Worm (Caenorhabditis elegans) whole organism, L4/young adult: ENCODE measurements around the gene C55A1.1.
"Not testable (repeated sequence)": the region's sequence is repeated elsewhere in the genome, so short reads cannot be mapped to it uniquely, and the experiment has no call there.

ENCODE experiments used
- W03F9.2 ChIP-seq: fragments of 150-350 bp; optimal IDR thresholded peaks from 2 replicates; lab custom pipeline; 2014; ENCODE audit warnings: missing biosample characterization, missing genetic modification characterization
- dao-5 ChIP-seq: sonication (generic microtip); optimal IDR thresholded peaks from 2 replicates; lab custom pipeline; 2016; ENCODE audit warnings: missing genotype, missing genetic modification characterization, moderate library complexity, missing compliant biosample characterization
- him-1 ChIP-seq: sonication (generic microtip); optimal IDR thresholded peaks from 2 replicates; lab custom pipeline; 2016; ENCODE audit warnings: missing genotype, missing genetic modification reagents, missing genetic modification characterization, missing compliant biosample characterization

Gene C55A1.1

ce11 chrV:15621518-15621917 lies at the start of gene C55A1.1:
Gene C55A1.1, plus strand, starts transcription at chrV:15621818.
- no peak for TF ChIP-seq W03F9.2 (tag; lab: Kevin White, UChicago)
- TF ChIP-seq him-1, result no peak
- no peak for TF ChIP-seq dao-5 (tag; lab: Kevin White, UChicago)

- TF ChIP-seq him-1 (no peak), dao-5 (tag; lab: Kevin White, UChicago) (no peak), W03F9.2 (tag; lab: Kevin White, UChicago) (no peak)
Observed at ce11 chrV:15572613-15573012, 49.0 kb upstream of the C55A1.1 start, which contains the start of gene fbxa-94. Gene fbxa-94, plus strand, starts transcription at chrV:15572913.

- TF ChIP-seq W03F9.2 (tag; lab: Kevin White, UChicago) (no peak), dao-5 (tag; lab: Kevin White, UChicago) (no peak), him-1 (no peak)
Observed at ce11 chrV:15575305-15575704, 46.3 kb upstream of the C55A1.1 start, which contains the start of gene mdt-28. Gene mdt-28, minus strand, starts transcription at chrV:15575405.

DNA sequence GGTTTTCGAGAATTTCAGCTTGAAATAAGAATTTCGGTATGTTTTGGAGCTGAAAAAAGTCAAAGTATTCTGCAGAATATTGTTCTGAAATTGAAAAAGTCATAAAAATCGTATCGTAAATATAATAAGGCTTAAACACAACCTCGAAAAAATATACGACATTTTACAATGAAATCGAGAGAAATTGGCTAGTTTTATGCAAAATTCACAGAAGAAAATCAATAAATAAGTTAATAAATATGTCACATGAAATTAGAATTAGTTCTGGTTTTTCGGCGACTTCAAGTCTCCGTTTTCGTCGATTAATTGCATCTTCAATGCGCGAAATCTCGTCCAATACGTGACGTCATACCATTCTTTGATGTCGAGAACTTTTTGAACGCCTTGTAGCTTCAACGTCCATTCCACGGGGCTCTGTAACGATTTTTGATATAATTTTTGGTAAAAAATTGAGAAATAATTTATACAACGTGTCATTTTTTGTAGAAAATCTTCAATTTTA lies 44.2 kb upstream of the C55A1.1 start, which contains the start of gene atx-3:
Gene atx-3, minus strand, starts transcription at position 51 of the 502 bp plus-strand sequence.
- TF ChIP-seq W03F9.2 (tag; lab: Kevin White, UChicago) (no peak), him-1 (no peak), dao-5 (tag; lab: Kevin White, UChicago) (no peak)

DNA sequence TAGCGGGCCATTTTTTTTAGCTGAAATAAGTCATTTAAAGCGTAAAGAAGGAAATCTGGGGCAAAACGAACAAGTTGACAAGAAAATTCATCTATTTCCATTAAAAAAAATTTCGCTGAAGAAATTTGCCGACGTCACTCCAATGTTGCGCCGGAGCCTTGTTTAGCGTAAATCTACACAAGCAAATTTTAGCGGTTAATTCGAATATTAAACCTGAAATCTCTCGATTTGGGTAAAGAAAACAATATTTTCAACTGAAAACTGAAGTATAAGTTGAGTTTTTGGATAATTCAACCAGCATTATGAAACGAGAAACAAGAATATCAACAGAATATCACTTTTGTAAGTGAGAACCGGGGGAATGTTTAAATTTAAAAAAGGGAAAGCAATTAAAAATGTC lies 43.2 kb upstream of the C55A1.1 start, which contains the start of gene F28F8.9:
Gene F28F8.9, minus strand, starts transcription at position 288 of the 400 bp plus-strand sequence.
- no peak for TF ChIP-seq dao-5 (tag; lab: Kevin White, UChicago)
- no peak for TF ChIP-seq him-1
- no peak for TF ChIP-seq W03F9.2 (tag; lab: Kevin White, UChicago)

DNA sequence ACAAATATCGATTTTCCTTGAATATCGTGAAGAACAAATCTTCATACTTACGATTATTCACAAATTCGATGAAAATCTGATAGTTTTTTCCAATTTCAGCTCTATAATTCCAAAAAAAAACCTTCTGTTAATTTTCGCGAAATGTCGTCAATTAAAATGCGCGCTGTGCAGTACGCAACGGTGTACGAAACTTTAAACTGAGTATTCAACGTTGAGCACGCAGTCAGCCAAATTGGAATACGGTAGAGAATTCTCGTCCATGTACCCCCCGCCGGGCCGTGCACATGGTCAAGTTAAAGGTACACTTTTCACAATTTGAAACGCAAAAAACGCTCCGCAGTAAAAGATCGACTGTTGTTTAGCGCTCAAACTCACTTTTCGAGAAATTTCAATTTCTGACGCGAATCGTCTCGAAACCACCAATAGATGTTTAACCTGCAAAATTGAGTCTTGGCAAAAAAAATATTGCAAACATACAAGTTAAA lies 31.4 kb upstream of the C55A1.1 start, which contains the start of gene F28F8.7:
Gene F28F8.7, minus strand, starts transcription at position 435 of the 485 bp plus-strand sequence.
- TF ChIP-seq him-1, result peak; percentile 92

- TF ChIP-seq him-1 (no peak), dao-5 (tag; lab: Kevin White, UChicago) (no peak), W03F9.2 (tag; lab: Kevin White, UChicago) (no peak)
Observed at ce11 chrV:15594573-15594972, 27.0 kb upstream of the C55A1.1 start, which contains the start of gene fbxa-139. Gene fbxa-139, minus strand, starts transcription at chrV:15594673.

- TF ChIP-seq dao-5 (tag; lab: Kevin White, UChicago); W03F9.2 (tag; lab: Kevin White, UChicago); him-1: not testable (repeated sequence)
Observed at ce11 chrV:15599762-15600161, 21.9 kb upstream of the C55A1.1 start, which contains the start of gene B0391.14. Gene B0391.14, minus strand, starts transcription at chrV:15599862.

- TF ChIP-seq dao-5 (tag; lab: Kevin White, UChicago) (no peak), him-1 (no peak), W03F9.2 (tag; lab: Kevin White, UChicago) (no peak)
Observed at ce11 chrV:15602253-15602652, 19.4 kb upstream of the C55A1.1 start, which contains the start of gene fbxa-152. Gene fbxa-152, minus strand, starts transcription at chrV:15602353.

- TF ChIP-seq dao-5 (tag; lab: Kevin White, UChicago), result no peak
Observed at ce11 chrV:15605045-15605444, 16.6 kb upstream of the C55A1.1 start, which contains the start of gene fbxa-154. Gene fbxa-154, minus strand, starts transcription at chrV:15605145.

- TF ChIP-seq W03F9.2 (tag; lab: Kevin White, UChicago), result no peak
- TF ChIP-seq dao-5 (tag; lab: Kevin White, UChicago), result no peak
- no peak for TF ChIP-seq him-1
Observed at ce11 chrV:15610350-15610940, 11.2 kb upstream of the C55A1.1 start, which contains the start of the genes fbxa-153 and str-12. Gene fbxa-153, minus strand, starts transcription at chrV:15610384. Gene str-12, plus strand, starts transcription at chrV:15610890.

DNA sequence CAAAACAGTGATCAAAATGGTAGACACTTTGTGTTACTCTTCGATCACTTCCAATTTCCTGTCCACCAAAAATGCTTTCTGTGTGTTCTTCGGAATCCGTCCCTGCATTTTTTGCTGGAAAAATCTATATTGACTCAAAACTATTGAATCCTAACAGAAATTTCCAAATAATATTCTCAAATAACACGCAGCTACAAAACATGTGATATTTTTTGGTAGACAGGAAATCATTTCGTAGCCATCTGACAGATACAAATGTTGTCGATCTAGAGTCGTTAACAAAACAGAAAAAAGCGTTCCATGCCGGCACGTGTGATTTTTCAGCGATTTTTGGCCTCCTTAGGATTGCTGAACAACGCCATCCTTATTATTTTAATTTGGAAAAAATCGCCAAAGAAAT lies 8.7 kb upstream of the C55A1.1 start, which contains the start of gene str-263:
Gene str-263, plus strand, starts transcription at position 301 of the 400 bp plus-strand sequence.
- TF ChIP-seq W03F9.2 (tag; lab: Kevin White, UChicago), result no peak
- TF ChIP-seq him-1, result no peak
- TF ChIP-seq dao-5 (tag; lab: Kevin White, UChicago), result no peak

ce11 chrV:15614534-15614933 lies 7.1 kb upstream of the C55A1.1 start:
- TF ChIP-seq W03F9.2 (tag; lab: Kevin White, UChicago) (no peak), dao-5 (tag; lab: Kevin White, UChicago) (no peak), him-1 (no peak)

ce11 chrV:15625561-15625960 lies 3.9 kb downstream of the C55A1.1 start, which contains the start of gene C55A1.11:
Gene C55A1.11, plus strand, starts transcription at chrV:15625861.
- no peak for TF ChIP-seq him-1
- no peak for TF ChIP-seq W03F9.2 (tag; lab: Kevin White, UChicago)
- no peak for TF ChIP-seq dao-5 (tag; lab: Kevin White, UChicago)
